Fruit fly (Drosophila melanogaster) whole organism, prepupa: Measurements from ENCODE around the gene TotM.

ENCODE experiments used
- CG10631 ChIP-seq: fragments of 200-800 bp; sonication (Bioruptor generic); optimal IDR thresholded peaks from 2 replicates; lab custom pipeline; 2016; ENCODE audit warnings: missing biosample characterization, missing genetic modification characterization
- CG11762 ChIP-seq: fragments of 200-800 bp; sonication (Bioruptor generic); optimal IDR thresholded peaks from 3 replicates; lab custom pipeline; 2016; ENCODE audit warnings: missing biosample characterization, missing genetic modification characterization; ENCODE audit not compliant: insufficient read depth
- CG11902 ChIP-seq: fragments of 200-800 bp; sonication (Bioruptor generic); optimal IDR thresholded peaks from 3 replicates; lab custom pipeline; 2016; ENCODE audit warnings: missing biosample characterization, missing genetic modification characterization
- CG15336 ChIP-seq: fragments of 200-800 bp; sonication (Bioruptor generic); IDR thresholded peaks from 2 replicates; pipeline ENCODE4 v1.3.6; 2022; ENCODE audit warnings: missing biosample characterization, missing genetic modification characterization
- CG16779 ChIP-seq: fragments of 200-800 bp; sonication (Bioruptor generic); optimal IDR thresholded peaks from 3 replicates; lab custom pipeline; 2017; ENCODE audit warnings: missing biosample characterization, mild to moderate bottlenecking, missing genetic modification characterization
- CG3032 ChIP-seq: fragments of 200-800 bp; optimal IDR thresholded peaks from 2 replicates; lab custom pipeline; 2019; ENCODE audit warnings: missing biosample characterization, mild to moderate bottlenecking, missing genetic modification characterization, moderate library complexity
- CG31627 ChIP-seq: fragments of 200-800 bp; sonication (Bioruptor generic); optimal IDR thresholded peaks from 3 replicates; lab custom pipeline; 2016; ENCODE audit warnings: missing biosample characterization, missing genetic modification characterization
- CG32006 ChIP-seq: fragments of 200-800 bp; sonication (Bioruptor generic); optimal IDR thresholded peaks from 3 replicates; lab custom pipeline; 2017; ENCODE audit warnings: missing biosample characterization, mild to moderate bottlenecking, missing genetic modification characterization
- CG4318 ChIP-seq: fragments of 200-800 bp; sonication (Bioruptor generic); optimal IDR thresholded peaks from 3 replicates; lab custom pipeline; 2017; ENCODE audit warnings: missing biosample characterization, mild to moderate bottlenecking, missing genetic modification characterization
- CG6163 ChIP-seq: fragments of 200-800 bp; sonication (Bioruptor generic); IDR thresholded peaks from 3 replicates; pipeline ENCODE4 v1.3.6; 2022; ENCODE audit warnings: missing biosample characterization, missing genetic modification characterization
- CG6276 ChIP-seq: fragments of 200-800 bp; sonication (Bioruptor generic); optimal IDR thresholded peaks from 2 replicates; lab custom pipeline; 2017; ENCODE audit warnings: missing biosample characterization, mild to moderate bottlenecking, missing genetic modification characterization
- CG6792 ChIP-seq: fragments of 200-800 bp; sonication (Bioruptor generic); optimal IDR thresholded peaks from 3 replicates; lab custom pipeline; 2016; ENCODE audit warnings: missing biosample characterization, missing genetic modification characterization
- CG7368 ChIP-seq: fragments of 200-800 bp; sonication (Bioruptor generic); optimal IDR thresholded peaks from 3 replicates; lab custom pipeline; 2016; ENCODE audit warnings: missing biosample characterization, missing genetic modification characterization
- CG8119 ChIP-seq: fragments of 200-800 bp; sonication (Bioruptor generic); IDR thresholded peaks from 3 replicates; pipeline ENCODE4 v1.3.6; 2022; ENCODE audit warnings: missing biosample characterization, missing genetic modification characterization
- CG8632 ChIP-seq: fragments of 200-800 bp; sonication (Bioruptor generic); optimal IDR thresholded peaks from 3 replicates; lab custom pipeline; 2016; ENCODE audit warnings: missing biosample characterization, missing genetic modification characterization
- Eip75B ChIP-seq: fragments of 200-800 bp; sonication (Bioruptor generic); optimal IDR thresholded peaks from 3 replicates; lab custom pipeline; 2016; ENCODE audit warnings: missing biosample characterization, missing genetic modification characterization
- Eip93F ChIP-seq: fragments of 200-800 bp; sonication (Bioruptor generic); optimal IDR thresholded peaks from 2 replicates; lab custom pipeline; 2016; ENCODE audit warnings: missing biosample characterization, mild to moderate bottlenecking, missing genetic modification characterization
- Ets21C ChIP-seq: fragments of 200-800 bp; sonication (Bioruptor generic); optimal IDR thresholded peaks from 3 replicates; lab custom pipeline; 2016; ENCODE audit warnings: missing biosample characterization, missing genetic modification characterization
- Ets96B ChIP-seq: fragments of 200-800 bp; optimal IDR thresholded peaks from 2 replicates; lab custom pipeline; 2019; ENCODE audit warnings: missing biosample characterization, mild to moderate bottlenecking, missing genetic modification characterization, moderate library complexity
- Hr38 ChIP-seq: sonication (Bioruptor generic); optimal IDR thresholded peaks from 2 replicates; lab custom pipeline; 2016; ENCODE audit warnings: missing biosample characterization, missing genetic modification characterization
- Hr39 ChIP-seq: fragments of 200-800 bp; sonication (Bioruptor generic); optimal IDR thresholded peaks from 2 replicates; lab custom pipeline; 2016; ENCODE audit warnings: missing biosample characterization, missing genetic modification characterization
- Hr4 ChIP-seq: fragments of 200-800 bp; sonication (Bioruptor generic); optimal IDR thresholded peaks from 3 replicates; lab custom pipeline; 2016; ENCODE audit warnings: missing biosample characterization, missing genetic modification characterization
- Lpt ChIP-seq: fragments of 200-800 bp; sonication (Bioruptor generic); optimal IDR thresholded peaks from 3 replicates; lab custom pipeline; 2016; ENCODE audit warnings: missing biosample characterization, missing genetic modification characterization
- Met ChIP-seq: fragments of 200-800 bp; sonication (Bioruptor generic); optimal IDR thresholded peaks from 3 replicates; lab custom pipeline; 2016; ENCODE audit warnings: missing biosample characterization, missing genetic modification characterization
- OdsH ChIP-seq: fragments of 200-800 bp; sonication (Bioruptor generic); optimal IDR thresholded peaks from 3 replicates; lab custom pipeline; 2016; ENCODE audit warnings: missing biosample characterization, missing genetic modification characterization
- Sox14 ChIP-seq: fragments of 200-800 bp; sonication (Bioruptor generic); optimal IDR thresholded peaks from 3 replicates; lab custom pipeline; 2016; ENCODE audit warnings: missing biosample characterization, missing genetic modification characterization
- acj6 ChIP-seq: fragments of 200-800 bp; sonication (Bioruptor generic); optimal IDR thresholded peaks from 3 replicates; lab custom pipeline; 2016; ENCODE audit warnings: missing biosample characterization, missing genetic modification characterization
- cyc ChIP-seq: fragments of 200-800 bp; sonication (Bioruptor generic); optimal IDR thresholded peaks from 3 replicates; lab custom pipeline; 2016; ENCODE audit warnings: missing biosample characterization, missing genetic modification characterization
- dac ChIP-seq: fragments of 200-800 bp; sonication (Bioruptor generic); optimal IDR thresholded peaks from 2 replicates; lab custom pipeline; 2017; ENCODE audit warnings: missing biosample characterization, mild to moderate bottlenecking, missing genetic modification characterization
- eg ChIP-seq: fragments of 200-800 bp; sonication (Bioruptor generic); IDR thresholded peaks from 3 replicates; pipeline ENCODE4 v1.3.6; 2022; ENCODE audit warnings: missing biosample characterization, missing genetic modification characterization
- esn ChIP-seq: fragments of 200-800 bp; sonication (Bioruptor generic); optimal IDR thresholded peaks from 2 replicates; lab custom pipeline; 2016; ENCODE audit warnings: missing biosample characterization, mild to moderate bottlenecking, missing genetic modification characterization, moderate library complexity
- fd59A ChIP-seq: fragments of 200-800 bp; sonication (Bioruptor generic); optimal IDR thresholded peaks from 2 replicates; lab custom pipeline; 2017; ENCODE audit warnings: missing biosample characterization, mild to moderate bottlenecking, missing genetic modification characterization, missing genetic modification reagents
- fkh ChIP-seq: fragments of 200-800 bp; sonication (Bioruptor generic); optimal IDR thresholded peaks from 3 replicates; lab custom pipeline; 2017; ENCODE audit warnings: missing biosample characterization, mild to moderate bottlenecking, missing genetic modification characterization, moderate library complexity
- lz ChIP-seq: fragments of 200-800 bp; sonication (Bioruptor generic); optimal IDR thresholded peaks from 3 replicates; lab custom pipeline; 2016; ENCODE audit warnings: missing biosample characterization, missing genetic modification characterization
- net ChIP-seq: fragments of 200-800 bp; sonication (Bioruptor generic); optimal IDR thresholded peaks from 3 replicates; lab custom pipeline; 2016; ENCODE audit warnings: missing biosample characterization, missing genetic modification characterization
- salr ChIP-seq, 2 experiments: fragments of 200-800 bp; sonication (Bioruptor generic); optimal IDR thresholded peaks; 3 replicates each; lab custom pipeline; 2016 to 2018; ENCODE audit warnings: missing biosample characterization in 2 of 2, missing genetic modification characterization in 2 of 2, mild to moderate bottlenecking in 1 of 2
- spab ChIP-seq: fragments of 200-800 bp; sonication (Bioruptor generic); optimal IDR thresholded peaks from 2 replicates; lab custom pipeline; 2017; ENCODE audit warnings: missing biosample characterization, mild to moderate bottlenecking, missing genetic modification characterization, missing genetic modification reagents
- ss ChIP-seq, 2 experiments: fragments of 200-800 bp; sonication (Bioruptor generic); optimal IDR thresholded peaks; 2 replicates in 1 of 2; 3 replicates in 1 of 2; lab custom pipeline; 2017 to 2018; ENCODE audit warnings: mild to moderate bottlenecking in 2 of 2, missing biosample characterization in 2 of 2, missing genetic modification characterization in 2 of 2, moderate library complexity in 1 of 2
- svp ChIP-seq: fragments of 200-800 bp; sonication (Bioruptor generic); peaks from one replicate; lab custom pipeline; 2016; ENCODE audit warnings: missing biosample characterization, missing genetic modification characterization
- topi ChIP-seq: fragments of 200-800 bp; sonication (Bioruptor generic); optimal IDR thresholded peaks from 3 replicates; lab custom pipeline; 2016; ENCODE audit warnings: missing biosample characterization, missing genetic modification characterization

The TotM gene

DNA sequence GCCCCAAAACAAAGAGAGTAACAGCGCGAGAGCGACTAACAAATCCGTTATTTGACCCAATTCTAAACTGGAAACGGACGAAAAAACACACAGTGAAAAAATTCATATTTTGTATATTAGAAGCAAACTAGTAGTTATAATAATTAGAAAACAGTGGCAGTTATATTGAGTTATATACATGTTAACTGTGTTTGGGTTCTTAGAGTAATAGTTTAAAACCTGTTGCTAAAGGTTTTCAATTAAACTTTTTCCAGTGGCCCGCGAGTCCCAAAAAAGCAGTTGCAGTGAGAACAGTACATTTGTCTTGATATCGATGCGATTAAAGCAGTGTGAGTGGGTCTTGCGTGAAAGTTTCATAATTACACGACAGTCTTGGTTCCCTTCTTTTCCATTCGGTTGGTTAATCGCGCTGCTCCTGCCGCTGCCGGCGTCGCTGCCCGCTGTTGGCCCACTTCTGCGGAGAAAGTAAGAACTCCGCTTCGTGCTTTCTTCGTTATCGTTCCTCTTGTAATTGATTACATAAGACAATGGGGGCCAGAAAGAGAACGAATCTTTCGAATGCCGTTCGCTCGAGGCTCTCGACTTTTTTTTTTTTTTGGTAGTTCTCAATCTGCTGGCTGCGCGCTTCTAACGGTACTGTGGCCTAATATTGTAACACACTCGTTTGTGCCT lies 32.2 kb upstream of the TotM start (continued):
- TF ChIP-seq Met (peak; percentile 95), CG11902 (GFP tag; lab: Kevin White, UChicago) (peak; percentile 81), Lpt (GFP tag; lab: Kevin White, UChicago) (no peak), salr (GFP tag; optimal IDR thresholded peaks at IDR 0.05; lab: Kevin White, UChicago) (no peak), svp (GFP tag; lab: Kevin White, UChicago) (peak; percentile 98), esn (GFP tag; lab: Kevin White, UChicago) (peak; percentile 96), spab (no peak), CG3032 (tag; lab: Kevin White, UChicago) (no peak), eg (peak; percentile 52; the same call in 2 of the 3 replicates), Hr4 (GFP tag; lab: Kevin White, UChicago) (peak; percentile 21), Ets96B (no peak), CG7368 (GFP tag; lab: Kevin White, UChicago) (peak; percentile 48), CG8119 (GFP tag; lab: Robert Waterston, UW) (peak; percentile 51; the same call in 1 of the 3 replicates), CG4318 (GFP tag; lab: Kevin White, UChicago) (peak; percentile 35), CG31627 (GFP tag; lab: Kevin White, UChicago) (peak; percentile 94), net (peak; percentile 59), Sox14 (GFP tag; lab: Kevin White, UChicago) (peak; percentile 85), lz (GFP tag; lab: Kevin White, UChicago) (peak; percentile 91), Hr38 (GFP tag; lab: Kevin White, UChicago) (no peak), fkh (GFP tag; lab: Kevin White, UChicago) (no peak), CG32006 (GFP tag; lab: Kevin White, UChicago) (peak; percentile 80), topi (GFP tag; lab: Kevin White, UChicago) (peak; percentile 93), Eip93F (GFP tag; lab: Kevin White, UChicago) (peak; percentile 84), ss (GFP tag; optimal IDR thresholded peaks at IDR 0.05; lab: Kevin White, UChicago) (no peak), Hr39 (GFP tag; lab: Kevin White, UChicago) (peak; percentile 93), Ets21C (GFP tag; lab: Kevin White, UChicago) (peak; percentile 92), CG6163 (GFP tag; lab: Robert Waterston, UW) (peak; percentile 72), CG6276 (GFP tag; lab: Kevin White, UChicago) (peak; percentile 44), Eip75B (GFP tag; lab: Kevin White, UChicago) (peak; percentile 85), cyc (GFP tag; lab: Kevin White, UChicago) (peak; percentile 94), fd59A (GFP tag; lab: Kevin White, UChicago) (no peak), CG8632 (GFP tag; lab: Kevin White, UChicago) (peak; percentile 77)

DNA sequence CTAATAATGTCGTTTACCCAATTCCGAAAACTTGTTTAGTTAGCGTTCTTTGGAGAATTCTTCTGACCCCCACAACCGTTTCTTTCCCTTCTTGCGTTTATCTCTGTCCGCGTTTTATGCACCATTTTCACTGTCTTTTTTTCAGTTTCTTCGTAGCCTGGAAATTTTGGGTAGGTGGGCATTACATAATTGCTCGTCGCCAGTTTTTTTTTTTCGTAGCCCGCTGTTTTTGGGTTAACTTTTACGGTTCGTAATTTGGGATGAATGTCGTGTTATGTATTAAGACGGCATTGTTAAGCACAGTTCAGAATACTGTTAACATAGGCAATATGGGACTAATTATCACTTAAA lies 31.7 kb upstream of the TotM start:
- TF ChIP-seq Hr38 (GFP tag; lab: Kevin White, UChicago) (no peak), salr (GFP tag; optimal IDR thresholded peaks at IDR 0.05; lab: Kevin White, UChicago) (no peak), CG10631 (no peak), CG6276 (GFP tag; lab: Kevin White, UChicago) (no peak), dac (GFP tag; lab: Kevin White, UChicago) (no peak), fkh (GFP tag; lab: Kevin White, UChicago) (no peak), CG15336 (GFP tag; lab: Robert Waterston, UW) (no peak), OdsH (GFP tag; lab: Kevin White, UChicago) (no peak), Lpt (GFP tag; lab: Kevin White, UChicago) (no peak), CG16779 (tag; lab: Kevin White, UChicago) (no peak), CG6792 (GFP tag; lab: Kevin White, UChicago) (no peak), CG11762 (GFP tag; lab: Kevin White, UChicago) (no peak), acj6 (GFP tag; lab: Kevin White, UChicago) (no peak), CG32006 (GFP tag; lab: Kevin White, UChicago) (no peak), CG6163 (GFP tag; lab: Robert Waterston, UW) (no peak)
